Worm (Caenorhabditis elegans) whole organism, late embryonic: ENCODE data around the gene F46H5.11.

Experiments
- F13H6.1 ChIP-seq: sonication (generic microtip); optimal IDR thresholded peaks from 2 replicates; lab custom pipeline; 2016; ENCODE audit warnings: missing genetic modification characterization, missing compliant biosample characterization
- K09A11.1 ChIP-seq: sonication (generic microtip); optimal IDR thresholded peaks from 2 replicates; lab custom pipeline; 2017; ENCODE audit warnings: antibody characterized with exemption, mild to moderate bottlenecking, missing genetic modification characterization, missing compliant biosample characterization; ENCODE audit not compliant: insufficient read depth
- T23F11.4 ChIP-seq: fragments of 200-800 bp; sonication (Bioruptor generic); optimal IDR thresholded peaks from 2 replicates; lab custom pipeline; 2018; ENCODE audit warnings: mild to moderate bottlenecking, missing genetic modification characterization, missing compliant biosample characterization
- Y22D7AL.16 ChIP-seq: sonication (generic microtip); optimal IDR thresholded peaks from 2 replicates; lab custom pipeline; 2016; ENCODE audit warnings: missing genetic modification characterization, missing compliant biosample characterization
- ceh-18 ChIP-seq: sonication (generic microtip); optimal IDR thresholded peaks from 2 replicates; lab custom pipeline; 2016; ENCODE audit warnings: missing genetic modification characterization, missing compliant biosample characterization
- ceh-2 ChIP-seq: sonication (generic microtip); optimal IDR thresholded peaks from 2 replicates; lab custom pipeline; 2016; ENCODE audit warnings: missing genotype, missing genetic modification characterization, missing compliant biosample characterization
- ceh-24 ChIP-seq: sonication (generic microtip); optimal IDR thresholded peaks from 2 replicates; lab custom pipeline; 2016; ENCODE audit warnings: mild to moderate bottlenecking, missing genetic modification characterization, missing compliant biosample characterization
- ceh-34 ChIP-seq: sonication (generic microtip); optimal IDR thresholded peaks from 2 replicates; lab custom pipeline; 2016; ENCODE audit warnings: mild to moderate bottlenecking, missing genetic modification characterization, missing compliant biosample characterization
- ceh-45 ChIP-seq: fragments of 200-800 bp; sonication (Bioruptor generic); IDR thresholded peaks from 2 replicates; pipeline ENCODE4 v1.3.6; 2022; ENCODE audit warnings: missing genetic modification reagents, missing genetic modification characterization, missing compliant biosample characterization
- ceh-48 ChIP-seq: sonication (generic microtip); optimal IDR thresholded peaks from 2 replicates; lab custom pipeline; 2016; ENCODE audit warnings: missing genetic modification characterization, inconsistent platforms, missing compliant biosample characterization
- ceh-6 ChIP-seq: fragments of 200-800 bp; sonication (Bioruptor generic); optimal IDR thresholded peaks from 2 replicates; lab custom pipeline; 2018; ENCODE audit warnings: mild to moderate bottlenecking, missing genetic modification characterization, missing compliant biosample characterization
- dmd-4 ChIP-seq: sonication (generic microtip); optimal IDR thresholded peaks from 2 replicates; lab custom pipeline; 2016; ENCODE audit warnings: borderline replicate concordance, missing genetic modification characterization, missing compliant biosample characterization
- elt-4 ChIP-seq: sonication (generic microtip); optimal IDR thresholded peaks from 2 replicates; lab custom pipeline; 2016; ENCODE audit warnings: missing genetic modification characterization, missing compliant biosample characterization
- fkh-6 ChIP-seq: sonication (generic microtip); optimal IDR thresholded peaks from 2 replicates; lab custom pipeline; 2016; ENCODE audit warnings: missing genetic modification characterization, missing compliant biosample characterization
- hlh-13 ChIP-seq: fragments of 200-800 bp; sonication (Bioruptor generic); optimal IDR thresholded peaks from 2 replicates; lab custom pipeline; 2018; ENCODE audit warnings: mild to moderate bottlenecking, missing genetic modification characterization, missing compliant biosample characterization
- hlh-8 ChIP-seq: sonication (generic microtip); optimal IDR thresholded peaks from 2 replicates; lab custom pipeline; 2016; ENCODE audit warnings: missing genotype, missing genetic modification characterization, missing compliant biosample characterization
- lim-6 ChIP-seq: sonication (generic microtip); optimal IDR thresholded peaks from 2 replicates; lab custom pipeline; 2016; ENCODE audit warnings: missing genetic modification characterization, missing compliant biosample characterization
- lin-11 ChIP-seq: fragments of 200-800 bp; sonication (Bioruptor generic); optimal IDR thresholded peaks from 2 replicates; lab custom pipeline; 2018; ENCODE audit warnings: mild to moderate bottlenecking, missing genetic modification characterization, missing compliant biosample characterization
- mec-3 ChIP-seq: sonication (generic microtip); optimal IDR thresholded peaks from 2 replicates; lab custom pipeline; 2016; ENCODE audit warnings: borderline replicate concordance, missing genetic modification characterization, missing compliant biosample characterization
- npax-4 ChIP-seq: sonication (generic microtip); optimal IDR thresholded peaks from 2 replicates; lab custom pipeline; 2016; ENCODE audit warnings: missing genetic modification characterization, missing compliant biosample characterization
- odd-2 ChIP-seq: sonication (generic microtip); optimal IDR thresholded peaks from 2 replicates; lab custom pipeline; 2017; ENCODE audit warnings: antibody characterized with exemption, mild to moderate bottlenecking, missing genetic modification characterization, missing compliant biosample characterization
- pag-3 ChIP-seq: sonication (generic microtip); optimal IDR thresholded peaks from 2 replicates; lab custom pipeline; 2016; ENCODE audit warnings: missing compliant biosample characterization, missing genetic modification characterization, borderline replicate concordance
- pax-1 ChIP-seq: fragments of 150-350 bp; optimal IDR thresholded peaks from 2 replicates; lab custom pipeline; 2014; ENCODE audit warnings: missing biosample characterization, missing genetic modification characterization
- pha-2 ChIP-seq: sonication (generic microtip); optimal IDR thresholded peaks from 2 replicates; lab custom pipeline; 2017; ENCODE audit warnings: mild to moderate bottlenecking, missing genetic modification characterization, missing compliant biosample characterization
- pha-4 ChIP-seq: fragments of 150-350 bp; optimal IDR thresholded peaks from 2 replicates; lab custom pipeline; 2018; ENCODE audit warnings: missing biosample characterization, missing genetic modification reagents, missing genetic modification characterization
- pqm-1 ChIP-seq: sonication (generic microtip); optimal IDR thresholded peaks from 2 replicates; lab custom pipeline; 2016; ENCODE audit warnings: missing genetic modification characterization, missing compliant biosample characterization
- pros-1 ChIP-seq: fragments of 150-350 bp; optimal IDR thresholded peaks from 2 replicates; lab custom pipeline; 2014; ENCODE audit warnings: missing biosample characterization, missing genetic modification reagents, missing genetic modification characterization
- ref-2 ChIP-seq: sonication (generic microtip); optimal IDR thresholded peaks from 2 replicates; lab custom pipeline; 2016; ENCODE audit warnings: missing genetic modification characterization, missing compliant biosample characterization
- sdc-2 ChIP-seq: sonication (generic microtip); optimal IDR thresholded peaks from 2 replicates; lab custom pipeline; 2016; ENCODE audit warnings: missing genotype, missing genetic modification characterization, missing compliant biosample characterization
- sox-2 ChIP-seq: fragments of 200-800 bp; sonication (Bioruptor generic); IDR thresholded peaks from 2 replicates; pipeline ENCODE4 v1.3.6; 2022; ENCODE audit warnings: missing genetic modification reagents, missing genetic modification characterization, missing compliant biosample characterization
- ttx-3 ChIP-seq: sonication (generic microtip); optimal IDR thresholded peaks from 2 replicates; lab custom pipeline; 2016; ENCODE audit warnings: missing genetic modification reagents, missing genetic modification characterization, missing compliant biosample characterization
- unc-3 ChIP-seq, 2 experiments: fragments of 200-800 bp in 1 of 2; sonication (Bioruptor generic) in 1 of 2; sonication (generic microtip) in 1 of 2; conservative IDR thresholded peaks in 1 of 2; optimal IDR thresholded peaks in 1 of 2; 2 replicates each; pipeline versions ENCODE4 v1.3.6 to Lab custom; 2016 to 2022; ENCODE audit warnings: missing compliant biosample characterization in 2 of 2, missing genetic modification characterization in 2 of 2, missing genetic modification reagents in 1 of 2
- unc-42 ChIP-seq: sonication (generic microtip); optimal IDR thresholded peaks from 2 replicates; lab custom pipeline; 2016; ENCODE audit warnings: missing genotype, missing genetic modification characterization, missing compliant biosample characterization
- ztf-16 ChIP-seq: sonication (generic microtip); optimal IDR thresholded peaks from 2 replicates; lab custom pipeline; 2017; ENCODE audit warnings: missing genetic modification characterization, missing compliant biosample characterization

The F46H5.11 gene

ce11 chrX:7283136-7283535, 11.3 kb upstream of the F46H5.11 start (continued):
- TF ChIP-seq ceh-45 (GFP tag; lab: Robert Waterston, UW) (no peak), Y22D7AL.16 (tag; lab: Kevin White, UChicago) (no peak)

DNA sequence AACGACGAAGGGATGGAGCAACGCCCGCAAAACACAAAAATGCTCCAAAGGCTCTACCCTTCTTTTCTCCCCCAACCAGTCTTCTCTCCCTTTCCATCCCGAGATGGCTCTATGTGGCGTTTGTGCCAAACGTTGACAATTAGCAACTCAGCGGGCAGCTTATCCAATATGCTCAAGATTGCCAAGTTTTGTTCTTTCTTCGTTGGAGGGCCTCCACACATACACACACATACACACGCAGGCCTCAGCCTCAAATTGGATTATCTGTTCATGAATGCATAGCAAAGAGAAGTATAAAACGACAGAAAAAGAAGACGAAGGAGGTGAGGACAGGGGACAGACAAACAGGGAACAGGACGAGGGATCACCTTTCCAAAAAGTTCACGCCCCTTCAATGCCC, 9.5 kb upstream of the F46H5.11 start:
- TF ChIP-seq ceh-48 (tag; lab: Kevin White, UChicago) (no peak), unc-42 (tag; lab: Kevin White, UChicago) (peak; percentile 94), T23F11.4 (GFP tag; lab: Kevin White, UChicago) (no peak), Y22D7AL.16 (tag; lab: Kevin White, UChicago) (no peak)

ce11 chrX:7279671-7280389, 8.0 kb upstream of the F46H5.11 start, which contains the start of gene unc-10:
TSS of gene unc-10 (minus strand) at chrX:7280322.
- no peak for TF ChIP-seq ceh-24 (tag; lab: Kevin White, UChicago)
- no peak for TF ChIP-seq mec-3 (tag; lab: Kevin White, UChicago)
- TF ChIP-seq lin-11 (tag; lab: Kevin White, UChicago), result no peak

DNA sequence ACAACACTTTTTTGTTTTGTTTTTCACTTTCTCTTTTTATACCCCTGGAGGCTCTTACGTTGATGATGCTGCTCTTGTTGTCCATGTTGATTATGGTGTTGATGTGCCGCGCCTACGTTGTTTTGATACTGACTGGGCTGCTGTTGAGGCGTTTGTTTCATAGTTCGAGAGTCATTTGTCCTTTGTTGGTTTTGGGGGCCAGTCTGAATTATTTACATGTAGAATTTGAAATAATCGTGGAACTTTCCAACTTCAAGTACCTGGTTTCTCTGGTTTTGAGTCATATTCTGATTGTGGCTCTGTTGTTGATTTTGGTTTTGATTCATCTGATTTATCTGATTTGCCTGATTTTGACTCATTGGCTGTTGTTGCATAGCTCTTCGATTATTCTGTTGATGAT, 6.2 kb upstream of the F46H5.11 start:
- no peak for TF ChIP-seq ref-2 (tag; lab: Kevin White, UChicago)
- no peak for TF ChIP-seq sox-2 (GFP tag; lab: Robert Waterston, UW)
- no peak for TF ChIP-seq elt-4 (tag; lab: Kevin White, UChicago)
- TF ChIP-seq pag-3, result no peak
- TF ChIP-seq Y22D7AL.16 (tag; lab: Kevin White, UChicago), result no peak
- TF ChIP-seq pha-2 (tag; lab: Kevin White, UChicago), result no peak
- no peak for TF ChIP-seq hlh-13
- no peak for TF ChIP-seq ceh-6 (GFP tag; lab: Kevin White, UChicago)
- no peak for TF ChIP-seq ztf-16
- no peak for TF ChIP-seq pqm-1 (tag; lab: Kevin White, UChicago)
- TF ChIP-seq npax-4 (tag; lab: Kevin White, UChicago), result no peak
- no peak for TF ChIP-seq F13H6.1
- TF ChIP-seq pros-1 (tag; lab: Kevin White, UChicago), result no peak
- no peak for TF ChIP-seq ceh-45 (GFP tag; lab: Robert Waterston, UW)
- no peak for TF ChIP-seq K09A11.1 (tag; lab: Kevin White, UChicago)
- TF ChIP-seq odd-2 (tag; lab: Kevin White, UChicago), result no peak
- TF ChIP-seq, all 69 proteins: peak for 0

ce11 chrX:7269379-7269778, 2.5 kb downstream of the F46H5.11 start, which contains the start of gene grd-7:
TSS of gene grd-7 (minus strand) at chrX:7269479.
- TF ChIP-seq ref-2 (tag; lab: Kevin White, UChicago), result no peak
- no peak for TF ChIP-seq pha-4 (tag; lab: Kevin White, UChicago)
- no peak for TF ChIP-seq pha-2 (tag; lab: Kevin White, UChicago)
- TF ChIP-seq pax-1, result no peak
- no peak for TF ChIP-seq npax-4 (tag; lab: Kevin White, UChicago)
- TF ChIP-seq lim-6, result no peak
- no peak for TF ChIP-seq pqm-1 (tag; lab: Kevin White, UChicago)
- no peak for TF ChIP-seq dmd-4 (tag; lab: Kevin White, UChicago)
- no peak for TF ChIP-seq unc-3 (GFP tag; conservative IDR thresholded peaks at IDR 0.05; lab: Robert Waterston, UW)
- no peak for TF ChIP-seq unc-3 (tag; optimal IDR thresholded peaks at IDR 0.05; lab: Kevin White, UChicago)
- TF ChIP-seq ceh-6 (GFP tag; lab: Kevin White, UChicago), result no peak
- no peak for TF ChIP-seq ceh-18 (tag; lab: Kevin White, UChicago)
- no peak for TF ChIP-seq ceh-2 (tag; lab: Kevin White, UChicago)
- TF ChIP-seq ztf-16, result no peak
- TF ChIP-seq hlh-8 (tag; lab: Kevin White, UChicago), result no peak
- no peak for TF ChIP-seq sdc-2 (tag; lab: Kevin White, UChicago)
- no peak for TF ChIP-seq fkh-6 (tag; lab: Kevin White, UChicago)
- TF ChIP-seq ttx-3 (tag; lab: Kevin White, UChicago), result no peak
- no peak for TF ChIP-seq ceh-34 (tag; lab: Kevin White, UChicago)
